Fruit fly (Drosophila melanogaster): ENCODE measurements around the gene CG14710.

The CG14710 gene

dm6 chr3R:11619709-11620409, at the start of gene CG14710, which contains the start of gene Jupiter (continued):
- TF ChIP-seq CG16813 (GFP tag; IDR thresholded peaks at IDR 0.05; ENCODE audit: partially characterized antibody) = peak; percentile 33; the same call in 1 of the 3 replicates
- TF ChIP-seq CG7928 (GFP tag; optimal IDR thresholded peaks at IDR 0.05) = peak; percentile 29
- peak; percentile 73 for TF ChIP-seq Chrac-16 (GFP tag; optimal IDR thresholded peaks at IDR 0.05)
- no peak for TF ChIP-seq Doc2 (GFP tag; IDR thresholded peaks at IDR 0.05)
- TF ChIP-seq ase (GFP tag; IDR thresholded peaks at IDR 0.05) = no peak
- TF ChIP-seq HLH4C (GFP tag; IDR thresholded peaks at IDR 0.05; ENCODE audit: partially characterized antibody) = no peak
- no peak for TF ChIP-seq tll (GFP tag; optimal IDR thresholded peaks at IDR 0.05)
- peak; percentile 53; the same call in 1 of the 2 replicates for TF ChIP-seq CG14667 (GFP tag; IDR thresholded peaks at IDR 0.05)
- TF ChIP-seq oc (tag; optimal IDR thresholded peaks at IDR 0.05) = peak; percentile 70
- peak; percentile 83 for TF ChIP-seq CG30403 (GFP tag; optimal IDR thresholded peaks at IDR 0.05)
- TF ChIP-seq bcd (GFP tag; optimal IDR thresholded peaks at IDR 0.05) = peak; percentile 70
- TF ChIP-seq lab (GFP tag; optimal IDR thresholded peaks at IDR 0.05) = no peak
- 0 out of 2 replicates have a peak, but pooled peaks have one; percentile 27 for TF ChIP-seq aop (GFP tag; IDR thresholded peaks at IDR 0.05)
- peak; percentile 96 for TF ChIP-seq HmgD (GFP tag; optimal IDR thresholded peaks at IDR 0.05)
- TF ChIP-seq her (GFP tag; optimal IDR thresholded peaks at IDR 0.05) = peak; percentile 78
- TF ChIP-seq bsh (GFP tag; optimal IDR thresholded peaks at IDR 0.05) = peak; percentile 15 to 51
- peak; percentile 31 for TF ChIP-seq CG11723 (GFP tag; optimal IDR thresholded peaks at IDR 0.05)
- peak; percentile 20 for TF ChIP-seq CG3995 (GFP tag; optimal IDR thresholded peaks at IDR 0.05)
- no peak for TF ChIP-seq org-1 (GFP tag; optimal IDR thresholded peaks at IDR 0.05)
- TF ChIP-seq Bteb2 (GFP tag; optimal IDR thresholded peaks at IDR 0.05) = peak; percentile 71
- peak; percentile 58 for TF ChIP-seq Nf-YC (tag; optimal IDR thresholded peaks at IDR 0.05)
- TF ChIP-seq HLH3B (GFP tag; IDR thresholded peaks at IDR 0.05) = peak; percentile 77
- TF ChIP-seq dpn (GFP tag; optimal IDR thresholded peaks at IDR 0.05) = peak; percentile 80 to 83
- TF ChIP-seq ken (GFP tag; IDR thresholded peaks at IDR 0.05) = peak; percentile 86
- no peak for TF ChIP-seq crc (GFP tag; optimal IDR thresholded peaks at IDR 0.05)
- peak; percentile 84 for TF ChIP-seq Gug (GFP tag; IDR thresholded peaks at IDR 0.05)
- TF ChIP-seq CG12071 (GFP tag; optimal IDR thresholded peaks at IDR 0.05) = no peak
- TF ChIP-seq ato (GFP tag; IDR thresholded peaks at IDR 0.05; ENCODE audit: partially characterized antibody) = no peak
- peak; percentile 85 for TF ChIP-seq zfh2 (GFP tag; optimal IDR thresholded peaks at IDR 0.05)
- TF ChIP-seq zen (tag; optimal IDR thresholded peaks at IDR 0.05) = peak; percentile 79
- TF ChIP-seq CG33213 (GFP tag; optimal IDR thresholded peaks at IDR 0.05) = peak; percentile 97
- TF ChIP-seq CG10366 (GFP tag; IDR thresholded peaks at IDR 0.05) = peak; percentile 57
- TF ChIP-seq Xbp1 (GFP tag; optimal IDR thresholded peaks at IDR 0.05) = peak; percentile 86
- TF ChIP-seq CG4854 (GFP tag; optimal IDR thresholded peaks at IDR 0.05) = peak; percentile 43
- TF ChIP-seq CG18619 (GFP tag; optimal IDR thresholded peaks at IDR 0.05) = no peak
- TF ChIP-seq CG2202 (tag; optimal IDR thresholded peaks at IDR 0.05) = peak; percentile 45
- TF ChIP-seq tin (GFP tag; optimal IDR thresholded peaks at IDR 0.05) = peak; percentile 79
- TF ChIP-seq ind (GFP tag; optimal IDR thresholded peaks at IDR 0.05) = peak; percentile 73
- TF ChIP-seq Mes4 (GFP tag; optimal IDR thresholded peaks at IDR 0.05) = peak; percentile 61
- TF ChIP-seq CG32532 (GFP tag; IDR thresholded peaks at IDR 0.05) = peak; percentile 81
- TF ChIP-seq HmgZ (tag; optimal IDR thresholded peaks at IDR 0.05) = peak; percentile 86
- TF ChIP-seq Sox100B (GFP tag; optimal IDR thresholded peaks at IDR 0.05) = no peak
- peak; percentile 53 for TF ChIP-seq CG13123 (GFP tag; optimal IDR thresholded peaks at IDR 0.05)
- peak; percentile 18 for TF ChIP-seq tup (GFP tag; optimal IDR thresholded peaks at IDR 0.05)
- peak; percentile 100 for TF ChIP-seq gfzf (GFP tag; optimal IDR thresholded peaks at IDR 0.05)
- no peak for TF ChIP-seq CG3281 (GFP tag; optimal IDR thresholded peaks at IDR 0.05)
- no peak for TF ChIP-seq CG7372 (GFP tag; IDR thresholded peaks at IDR 0.05)
- peak; percentile 49; the same call in 1 of the 2 replicates for TF ChIP-seq Xrp1 (GFP tag; IDR thresholded peaks at IDR 0.05)
- peak; percentile 71 for TF ChIP-seq CG9876 (GFP tag; optimal IDR thresholded peaks at IDR 0.05)
